Worm (Caenorhabditis elegans) whole organism, young adult: ENCODE results near the gene F10G7.10.

Experiments used
- B0035.1 ChIP-seq: sonication (generic microtip); optimal IDR thresholded peaks from 2 replicates; lab custom pipeline; 2016; ENCODE audit warnings: missing genetic modification characterization, mild to moderate bottlenecking, missing compliant biosample characterization, missing genotype, missing genetic modification reagents
- C06A6.2 ChIP-seq: fragments of 200-800 bp; sonication (Bioruptor generic); conservative IDR thresholded peaks from 2 replicates; pipeline ENCODE4 v1.3.6; 2022; ENCODE audit warnings: missing genetic modification characterization, missing compliant biosample characterization
- D2030.7 ChIP-seq: fragments of 200-800 bp; sonication (Bioruptor generic); IDR thresholded peaks from 2 replicates; pipeline ENCODE4 v1.3.6; 2022; ENCODE audit warnings: missing genetic modification reagents, missing genetic modification characterization, missing compliant biosample characterization
- F23B12.7 ChIP-seq: sonication (generic microtip); optimal IDR thresholded peaks from 2 replicates; lab custom pipeline; 2017; ENCODE audit warnings: missing genetic modification characterization, mild to moderate bottlenecking, missing compliant biosample characterization, antibody characterized with exemption, moderate library complexity; ENCODE audit not compliant: insufficient read depth
- F49E8.2 ChIP-seq: sonication (generic microtip); optimal IDR thresholded peaks from 3 replicates; lab custom pipeline; 2017; ENCODE audit warnings: missing genetic modification characterization, mild to moderate bottlenecking, missing compliant biosample characterization, antibody characterized with exemption, moderate library complexity; ENCODE audit not compliant: insufficient read depth
- Y53F4B.3 ChIP-seq: fragments of 200-800 bp; sonication (Bioruptor generic); IDR thresholded peaks from 2 replicates; pipeline ENCODE4 v1.3.6; 2022; ENCODE audit warnings: missing genetic modification reagents, missing genetic modification characterization, missing compliant biosample characterization
- Y56A3A.18 ChIP-seq: fragments of 200-800 bp; sonication (Bioruptor generic); IDR thresholded peaks from 2 replicates; pipeline ENCODE4 v1.3.6; 2022; ENCODE audit warnings: missing genetic modification reagents, missing genetic modification characterization, missing compliant biosample characterization
- ZK185.1 ChIP-seq: sonication (generic microtip); optimal IDR thresholded peaks from 2 replicates; lab custom pipeline; 2016; ENCODE audit warnings: mild to moderate bottlenecking, missing genetic modification characterization, missing compliant biosample characterization; ENCODE audit not compliant: poor library complexity, severe bottlenecking
- akir-1 ChIP-seq: fragments of 200-800 bp; sonication (Bioruptor generic); optimal IDR thresholded peaks from 2 replicates; lab custom pipeline; 2018; ENCODE audit warnings: mild to moderate bottlenecking, missing genetic modification characterization, moderate library complexity, missing compliant biosample characterization
- attf-3 ChIP-seq: fragments of 200-800 bp; sonication (Bioruptor generic); conservative IDR thresholded peaks from 2 replicates; pipeline ENCODE4 v1.3.6; 2022; ENCODE audit warnings: missing genetic modification reagents, missing genetic modification characterization, missing compliant biosample characterization
- attf-5 ChIP-seq: fragments of 200-800 bp; sonication (Bioruptor generic); optimal IDR thresholded peaks from 2 replicates; lab custom pipeline; 2018; ENCODE audit warnings: mild to moderate bottlenecking, missing genetic modification characterization, missing compliant biosample characterization
- attf-6 ChIP-seq: fragments of 200-800 bp; sonication (Bioruptor generic); IDR thresholded peaks from 2 replicates; pipeline ENCODE4 v1.3.6; 2022; ENCODE audit warnings: missing genetic modification reagents, missing genetic modification characterization, missing compliant biosample characterization
- ceh-100 ChIP-seq: fragments of 200-800 bp; sonication (Bioruptor generic); IDR thresholded peaks from 2 replicates; pipeline ENCODE4 v1.3.6; 2022; ENCODE audit warnings: missing genetic modification reagents, missing genetic modification characterization, missing compliant biosample characterization
- ceh-58 ChIP-seq: fragments of 200-800 bp; sonication (Bioruptor generic); IDR thresholded peaks from 2 replicates; pipeline ENCODE4 v1.3.6; 2022; ENCODE audit warnings: missing genetic modification characterization, missing compliant biosample characterization
- ceh-79 ChIP-seq: sonication (generic microtip); optimal IDR thresholded peaks from 2 replicates; lab custom pipeline; 2017; ENCODE audit warnings: mild to moderate bottlenecking, missing genetic modification characterization, missing compliant biosample characterization
- chd-7 ChIP-seq: sonication (generic microtip); optimal IDR thresholded peaks from 2 replicates; lab custom pipeline; 2016; ENCODE audit warnings: mild to moderate bottlenecking, missing genetic modification characterization, moderate library complexity, missing compliant biosample characterization
- dpl-1 ChIP-seq: fragments of 150-350 bp; optimal IDR thresholded peaks from 2 replicates; lab custom pipeline; 2014; ENCODE audit warnings: missing biosample characterization, missing genetic modification reagents, missing genetic modification characterization
- efl-1 ChIP-seq: fragments of 150-350 bp; optimal IDR thresholded peaks from 2 replicates; lab custom pipeline; 2014; ENCODE audit warnings: missing biosample characterization, missing genetic modification reagents, missing genetic modification characterization
- egl-18 ChIP-seq: fragments of 200-800 bp; sonication (Bioruptor generic); IDR thresholded peaks from 2 replicates; pipeline ENCODE4 v1.3.6; 2022; ENCODE audit warnings: missing genetic modification reagents, missing genetic modification characterization, missing compliant biosample characterization
- egl-44 ChIP-seq: fragments of 200-800 bp; sonication (Bioruptor generic); IDR thresholded peaks from 2 replicates; pipeline ENCODE4 v1.3.6; 2022; ENCODE audit warnings: missing genetic modification reagents, missing genetic modification characterization, missing compliant biosample characterization
- fkh-3 ChIP-seq: sonication (generic microtip); optimal IDR thresholded peaks from 2 replicates; lab custom pipeline; 2016; ENCODE audit warnings: mild to moderate bottlenecking, missing genetic modification characterization, missing compliant biosample characterization
- him-1 ChIP-seq: sonication (generic microtip); optimal IDR thresholded peaks from 2 replicates; lab custom pipeline; 2016; ENCODE audit warnings: missing genotype, missing genetic modification reagents, missing genetic modification characterization, missing compliant biosample characterization
- hrde-1 ChIP-seq: sonication (generic microtip); optimal IDR thresholded peaks from 2 replicates; lab custom pipeline; 2016; ENCODE audit warnings: missing genetic modification characterization, mild to moderate bottlenecking, missing compliant biosample characterization, moderate library complexity, missing genotype, missing genetic modification reagents, borderline replicate concordance
- hsf-1 ChIP-seq: fragments of 200-800 bp; sonication (Bioruptor generic); IDR thresholded peaks from 2 replicates; pipeline ENCODE4 v1.3.6; 2022; ENCODE audit warnings: missing genetic modification reagents, missing genetic modification characterization, missing compliant biosample characterization
- let-526 ChIP-seq: fragments of 200-800 bp; sonication (Bioruptor generic); IDR thresholded peaks from 2 replicates; pipeline ENCODE4 v1.3.6; 2022; ENCODE audit warnings: missing genetic modification reagents, missing genetic modification characterization, missing compliant biosample characterization
- lsl-1 ChIP-seq: fragments of 200-800 bp; sonication (Bioruptor generic); optimal IDR thresholded peaks from 2 replicates; lab custom pipeline; 2018; ENCODE audit warnings: mild to moderate bottlenecking, missing genetic modification characterization, moderate library complexity, missing compliant biosample characterization
- madf-8 ChIP-seq: fragments of 200-800 bp; sonication (Bioruptor generic); conservative IDR thresholded peaks from 2 replicates; pipeline ENCODE4 v1.3.6; 2022; ENCODE audit warnings: missing genetic modification reagents, missing genetic modification characterization, missing compliant biosample characterization
- nfya-1 ChIP-seq: sonication (generic microtip); optimal IDR thresholded peaks from 2 replicates; lab custom pipeline; 2017; ENCODE audit warnings: antibody characterized with exemption, missing compliant biosample characterization, missing genetic modification characterization, borderline replicate concordance; ENCODE audit not compliant: insufficient read depth
- nfyb-1 ChIP-seq: fragments of 200-800 bp; sonication (Bioruptor generic); IDR thresholded peaks from 2 replicates; pipeline ENCODE4 v1.3.6; 2022; ENCODE audit warnings: missing genetic modification reagents, missing genetic modification characterization, missing compliant biosample characterization
- nhr-27 ChIP-seq: fragments of 200-800 bp; sonication (Bioruptor generic); optimal IDR thresholded peaks from 2 replicates; lab custom pipeline; 2018; ENCODE audit warnings: mild to moderate bottlenecking, missing genetic modification characterization, moderate library complexity, missing compliant biosample characterization
- nhr-80 ChIP-seq: sonication (generic microtip); optimal IDR thresholded peaks from 2 replicates; lab custom pipeline; 2016; ENCODE audit warnings: missing genetic modification characterization, missing compliant biosample characterization
- pha-4 ChIP-seq: fragments of 150-350 bp; sonication (generic microtip); optimal IDR thresholded peaks from 2 replicates; lab custom pipeline; 2014; ENCODE audit warnings: missing biosample characterization, missing genetic modification reagents, missing genetic modification characterization
- rpc-1 ChIP-seq, 2 experiments: fragments of 150-350 bp in 1 of 2; sonication (generic microtip) in 1 of 2; optimal IDR thresholded peaks; 2 replicates each; lab custom pipeline; 2014 to 2018; ENCODE audit warnings: missing biosample characterization in 1 of 2, missing genetic modification characterization in 1 of 2, missing genetic modification reagents in 1 of 2, missing genotype in 1 of 2
- sdz-38 ChIP-seq: sonication (generic microtip); optimal IDR thresholded peaks from 2 replicates; lab custom pipeline; 2016; ENCODE audit warnings: missing genotype, missing genetic modification characterization, missing compliant biosample characterization
- snpc-1.1 ChIP-seq: sonication (generic microtip); optimal IDR thresholded peaks from 2 replicates; lab custom pipeline; 2017; ENCODE audit warnings: missing genetic modification characterization, mild to moderate bottlenecking, missing compliant biosample characterization, antibody characterized with exemption, moderate library complexity, missing genotype, missing genetic modification reagents; ENCODE audit not compliant: insufficient read depth
- sptf-2 ChIP-seq: fragments of 200-800 bp; sonication (Bioruptor generic); optimal IDR thresholded peaks from 2 replicates; lab custom pipeline; 2018; ENCODE audit warnings: mild to moderate bottlenecking, missing genetic modification characterization, missing compliant biosample characterization
- zfh-2 ChIP-seq: fragments of 200-800 bp; sonication (Bioruptor generic); conservative IDR thresholded peaks from 2 replicates; pipeline ENCODE4 v1.3.6; 2022; ENCODE audit warnings: missing genetic modification reagents, missing genetic modification characterization, missing compliant biosample characterization
- ztf-28 ChIP-seq: fragments of 200-800 bp; sonication (Bioruptor generic); IDR thresholded peaks from 2 replicates; pipeline ENCODE4 v1.3.6; 2022; ENCODE audit warnings: missing genetic modification reagents, missing genetic modification characterization, missing compliant biosample characterization
- ztf-6 ChIP-seq: fragments of 200-800 bp; sonication (Bioruptor generic); IDR thresholded peaks from 2 replicates; pipeline ENCODE4 v1.3.6; 2022; ENCODE audit warnings: missing genetic modification reagents, missing genetic modification characterization, missing compliant biosample characterization

The F10G7.10 gene

ce11 chrII:4739984-4740462, 14.0 kb upstream of the F10G7.10 start, which contains the start of gene eas-1 (continued):
- TF ChIP-seq attf-5 (GFP tag; lab: Kevin White, UChicago): peak; percentile 76
- TF ChIP-seq ZK185.1 (tag; lab: Kevin White, UChicago): peak; percentile 84
- TF ChIP-seq pha-4 (tag; lab: Kevin White, UChicago): no peak

ce11 chrII:4737348-4737747, 11.3 kb upstream of the F10G7.10 start, which contains the start of gene ctsa-1.1:
Gene ctsa-1.1, plus strand, starts transcription at chrII:4737648.
- no peak for TF ChIP-seq hrde-1
- TF ChIP-seq egl-44 (GFP tag; lab: Robert Waterston, UW): no peak
- TF ChIP-seq nfya-1 (tag; lab: Kevin White, UChicago): no peak
- TF ChIP-seq hsf-1 (GFP tag; lab: Robert Waterston, UW): 0 out of 2 replicates have a peak, but pooled peaks have one; percentile 33

DNA sequence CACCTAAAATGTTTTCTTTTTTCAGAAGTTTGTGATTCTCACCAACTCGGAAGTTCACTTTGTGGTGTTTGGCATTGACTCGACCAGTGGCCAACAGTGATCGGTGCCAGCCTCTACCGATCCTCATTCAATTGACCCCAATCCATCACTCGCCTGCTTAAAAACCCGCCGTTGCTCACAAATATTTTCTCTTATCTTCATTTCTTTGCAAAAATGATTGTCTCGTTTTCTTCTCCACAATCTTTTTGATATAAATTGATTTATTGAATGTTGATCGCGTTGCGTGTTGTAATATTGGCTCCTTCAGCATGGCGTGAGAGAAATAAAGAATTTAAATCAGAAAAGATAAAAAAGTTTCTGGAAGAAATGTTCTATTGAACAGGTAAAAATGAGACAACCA, 10.5 kb upstream of the F10G7.10 start:
- TF ChIP-seq attf-3: no peak
- TF ChIP-seq hrde-1: no peak

- TF ChIP-seq C06A6.2 (GFP tag; lab: Robert Waterston, UW): no peak
- no peak for TF ChIP-seq F49E8.2 (tag; lab: Kevin White, UChicago)
- TF ChIP-seq ceh-100: no peak
- no peak for TF ChIP-seq snpc-1.1
- TF ChIP-seq lsl-1: no peak
- no peak for TF ChIP-seq him-1
- no peak for TF ChIP-seq Y56A3A.18 (GFP tag; lab: Robert Waterston, UW)
- no peak for TF ChIP-seq egl-18 (GFP tag; lab: Robert Waterston, UW)
- TF ChIP-seq ztf-6: no peak
- no peak for TF ChIP-seq sdz-38 (tag; lab: Kevin White, UChicago)
- no peak for TF ChIP-seq ceh-58 (GFP tag; lab: Robert Waterston, UW)
- no peak for TF ChIP-seq ztf-28 (GFP tag; lab: Robert Waterston, UW)
- TF ChIP-seq attf-6 (GFP tag; lab: Robert Waterston, UW): no peak
- TF ChIP-seq chd-7 (tag; lab: Kevin White, UChicago): no peak
- no peak for TF ChIP-seq rpc-1 (optimal IDR thresholded peaks at IDR 0.05; lab: Kevin White, UChicago)
- no peak for TF ChIP-seq rpc-1 (tag; optimal IDR thresholded peaks at IDR 0.05; lab: Kevin White, UChicago)
Observed at ce11 chrII:4734477-4734876, 8.4 kb upstream of the F10G7.10 start.

ce11 chrII:4733848-4734247, 7.8 kb upstream of the F10G7.10 start, which contains the start of gene F41C3.11:
Gene F41C3.11, minus strand, starts transcription at chrII:4733948.
- TF ChIP-seq fkh-3 (tag; lab: Kevin White, UChicago) (no peak), Y53F4B.3 (GFP tag; lab: Robert Waterston, UW) (no peak), ceh-100 (no peak)

ce11 chrII:4729733-4730132, 3.7 kb upstream of the F10G7.10 start, which contains the start of gene F41C3.7:
Gene F41C3.7, plus strand, starts transcription at chrII:4730033.
- TF ChIP-seq nfyb-1 (GFP tag; lab: Robert Waterston, UW): no peak
- no peak for TF ChIP-seq rpc-1 (optimal IDR thresholded peaks at IDR 0.05; lab: Kevin White, UChicago)
- TF ChIP-seq rpc-1 (tag; optimal IDR thresholded peaks at IDR 0.05; lab: Kevin White, UChicago): no peak
- TF ChIP-seq ztf-6: no peak
- no peak for TF ChIP-seq zfh-2 (GFP tag; lab: Robert Waterston, UW)
- no peak for TF ChIP-seq D2030.7 (GFP tag; lab: Robert Waterston, UW)
- TF ChIP-seq nhr-80 (tag; lab: Kevin White, UChicago): no peak
- no peak for TF ChIP-seq nhr-27 (tag; lab: Kevin White, UChicago)
- TF ChIP-seq sptf-2 (GFP tag; lab: Kevin White, UChicago): no peak
- no peak for TF ChIP-seq F23B12.7 (tag; lab: Kevin White, UChicago)
- no peak for TF ChIP-seq ceh-79 (tag; lab: Kevin White, UChicago)
- no peak for TF ChIP-seq B0035.1 (tag; lab: Kevin White, UChicago)
- no peak for TF ChIP-seq let-526 (GFP tag; lab: Robert Waterston, UW)
- no peak for TF ChIP-seq akir-1 (GFP tag; lab: Kevin White, UChicago)
- TF ChIP-seq dpl-1: no peak
- TF ChIP-seq efl-1 (GFP tag; lab: Kevin White, UChicago): no peak
- TF ChIP-seq madf-8: no peak
